Worm (Caenorhabditis elegans): ENCODE results near the gene mam-4.
A peak's percentile ranks its signal among the peaks of the same experiment; 100 is the strongest.

Gene mam-4

ce11 chrV:11263025-11263424 is 15.1 kb downstream of the mam-4 start, which contains the start of gene F07B10.4:
Gene F07B10.4, minus strand, starts transcription at chrV:11263125.
- TF ChIP-seq pha-4 (tag; optimal IDR thresholded peaks at IDR 0.05), result no peak
- TF ChIP-seq ahr-1 (tag; optimal IDR thresholded peaks at IDR 0.05), result no peak
- TF ChIP-seq mec-3 (tag; optimal IDR thresholded peaks at IDR 0.05; ENCODE audit: borderline replicate concordance), result no peak

ce11 chrV:11265482-11265881 is 17.5 kb downstream of the mam-4 start, which contains the start of gene cln-3.1:
Gene cln-3.1, minus strand, starts transcription at chrV:11265652.
- TF ChIP-seq elt-2 (tag; optimal IDR thresholded peaks at IDR 0.05), result peak; percentile 78
- no peak for TF ChIP-seq C38D4.7 (GFP tag; optimal IDR thresholded peaks at IDR 0.05)
- TF ChIP-seq sox-2 (GFP tag; IDR thresholded peaks at IDR 0.05), result no peak
- TF ChIP-seq F13H6.1 (tag; optimal IDR thresholded peaks at IDR 0.05), result no peak
- TF ChIP-seq tbx-7 (tag; optimal IDR thresholded peaks at IDR 0.05), result no peak
- TF ChIP-seq elt-4 (tag; optimal IDR thresholded peaks at IDR 0.05), result no peak

ce11 chrV:11266681-11267080 is 18.7 kb downstream of the mam-4 start, which contains the start of gene str-116:
Gene str-116, plus strand, starts transcription at chrV:11266981.
- no peak for TF ChIP-seq K02D7.2 (tag; optimal IDR thresholded peaks at IDR 0.05)
- TF ChIP-seq hlh-6 (tag; optimal IDR thresholded peaks at IDR 0.05), result no peak
- TF ChIP-seq gmeb-2 (tag; optimal IDR thresholded peaks at IDR 0.05), result no peak
- TF ChIP-seq ceh-9 (tag; optimal IDR thresholded peaks at IDR 0.05), result no peak
- no peak for TF ChIP-seq fax-1 (tag; optimal IDR thresholded peaks at IDR 0.05)
- TF ChIP-seq ceh-22 (tag; optimal IDR thresholded peaks at IDR 0.05), result no peak
- no peak for TF ChIP-seq ttx-3 (tag; optimal IDR thresholded peaks at IDR 0.05)
- TF ChIP-seq nhr-11 (tag; optimal IDR thresholded peaks at IDR 0.05), result no peak
- TF ChIP-seq elt-4 (tag; optimal IDR thresholded peaks at IDR 0.05), result no peak
- no peak for TF ChIP-seq sdc-2 (tag; optimal IDR thresholded peaks at IDR 0.05)
- TF ChIP-seq pag-3 (tag; optimal IDR thresholded peaks at IDR 0.05; ENCODE audit: borderline replicate concordance), result no peak
- no peak for TF ChIP-seq unc-42 (tag; optimal IDR thresholded peaks at IDR 0.05)

ce11 chrV:11268791-11269190 is 20.8 kb downstream of the mam-4 start, which contains the start of gene str-115:
Gene str-115, plus strand, starts transcription at chrV:11269091.
- TF ChIP-seq ceh-6 (GFP tag; optimal IDR thresholded peaks at IDR 0.05), result no peak
- no peak for TF ChIP-seq madf-2 (tag; optimal IDR thresholded peaks at IDR 0.05)
- TF ChIP-seq pat-9 (tag; optimal IDR thresholded peaks at IDR 0.05), result no peak
- TF ChIP-seq odd-2 (tag; optimal IDR thresholded peaks at IDR 0.05), result no peak
- TF ChIP-seq nhr-232 (tag; optimal IDR thresholded peaks at IDR 0.05), result no peak
- no peak for TF ChIP-seq pha-4 (tag; optimal IDR thresholded peaks at IDR 0.05)
- TF ChIP-seq che-1 (tag; optimal IDR thresholded peaks at IDR 0.05), result no peak
- TF ChIP-seq dve-1 (tag; optimal IDR thresholded peaks at IDR 0.05), result no peak
- TF ChIP-seq elt-4 (tag; optimal IDR thresholded peaks at IDR 0.05), result no peak
- no peak for TF ChIP-seq hlh-6 (tag; optimal IDR thresholded peaks at IDR 0.05)
- no peak for TF ChIP-seq nhr-11 (tag; optimal IDR thresholded peaks at IDR 0.05)
- TF ChIP-seq rnt-1 (tag; optimal IDR thresholded peaks at IDR 0.05), result no peak
- TF ChIP-seq ceh-2 (tag; optimal IDR thresholded peaks at IDR 0.05), result no peak
- TF ChIP-seq dmd-4 (tag; optimal IDR thresholded peaks at IDR 0.05; ENCODE audit: borderline replicate concordance), result no peak
- no peak for TF ChIP-seq pqm-1 (tag; optimal IDR thresholded peaks at IDR 0.05)
- no peak for TF ChIP-seq ref-2 (tag; optimal IDR thresholded peaks at IDR 0.05)
- TF ChIP-seq T23F11.4 (GFP tag; optimal IDR thresholded peaks at IDR 0.05), result no peak
- no peak for TF ChIP-seq K02D7.2 (tag; optimal IDR thresholded peaks at IDR 0.05)

- no peak for TF ChIP-seq npax-4 (tag; optimal IDR thresholded peaks at IDR 0.05)
- TF ChIP-seq dve-1 (tag; optimal IDR thresholded peaks at IDR 0.05), result no peak
- TF ChIP-seq pqm-1 (tag; optimal IDR thresholded peaks at IDR 0.05), result no peak
- TF ChIP-seq ceh-2 (tag; optimal IDR thresholded peaks at IDR 0.05), result no peak
- TF ChIP-seq elt-4 (tag; optimal IDR thresholded peaks at IDR 0.05), result no peak
- TF ChIP-seq fax-1 (tag; optimal IDR thresholded peaks at IDR 0.05), result no peak
- TF ChIP-seq Y22D7AL.16 (tag; optimal IDR thresholded peaks at IDR 0.05), result no peak
- no peak for TF ChIP-seq ceh-18 (tag; optimal IDR thresholded peaks at IDR 0.05)
- TF ChIP-seq lin-11 (tag; optimal IDR thresholded peaks at IDR 0.05), result no peak
Observed at ce11 chrV:11271051-11271450, 23.1 kb downstream of the mam-4 start, which contains the start of gene clec-222. Gene clec-222, plus strand, starts transcription at chrV:11271351.

Data from whole organism, late embryonic.